Fruit fly (Drosophila melanogaster): Measurements from ENCODE around the gene Saysd1.

DNA sequence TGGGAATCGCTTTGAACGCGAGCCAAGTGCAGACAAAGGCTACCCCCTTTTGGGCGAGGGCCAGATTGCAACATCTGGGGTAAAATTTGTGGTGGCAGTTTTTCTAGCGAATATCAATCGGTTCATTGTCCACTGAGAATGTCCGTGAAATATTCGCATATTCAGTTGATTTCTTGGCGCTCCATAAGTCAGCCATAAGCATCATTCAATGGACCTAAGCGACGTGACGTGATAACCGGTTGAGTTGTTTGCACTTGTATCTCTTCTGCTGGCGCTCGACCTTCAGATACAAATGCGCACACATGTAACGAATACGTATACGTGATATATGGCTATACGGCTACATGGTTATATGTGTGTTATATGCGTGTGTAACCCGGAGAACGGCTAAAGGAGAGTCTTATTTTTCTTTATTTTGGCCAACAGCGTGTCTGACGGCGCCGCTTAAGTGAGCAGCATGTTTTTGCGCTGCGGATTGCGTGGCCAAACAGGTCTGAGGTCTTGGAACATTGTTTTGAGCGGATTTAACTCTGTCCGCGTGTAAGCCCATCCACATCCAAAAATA, 9.5 kb downstream of the Saysd1 start:
- TF ChIP-seq pad (GFP tag; optimal IDR thresholded peaks at IDR 0.05): no peak
- no peak for TF ChIP-seq bab1 (GFP tag; optimal IDR thresholded peaks at IDR 0.05)
- TF ChIP-seq kay (GFP tag; ENCODE audit: borderline replicate concordance): no peak
- TF ChIP-seq toe (GFP tag; optimal IDR thresholded peaks at IDR 0.05): no peak
- no peak for TF ChIP-seq cic (GFP tag; optimal IDR thresholded peaks at IDR 0.05)
- TF ChIP-seq tj (GFP tag; optimal IDR thresholded peaks at IDR 0.05): no peak
